Worm (Caenorhabditis elegans) whole organism, L1 larva: ENCODE data around the gene rgs-5.

Source experiments
- C16A3.4 ChIP-seq: fragments of 150-350 bp; optimal IDR thresholded peaks from 2 replicates; lab custom pipeline; 2014; ENCODE audit warnings: missing biosample characterization, missing genetic modification characterization
- Y116A8C.19 ChIP-seq: sonication (generic microtip); optimal IDR thresholded peaks from 2 replicates; lab custom pipeline; 2016; ENCODE audit warnings: missing compliant biosample characterization, missing genetic modification characterization, borderline replicate concordance
- blmp-1 ChIP-seq: fragments of 150-350 bp; optimal IDR thresholded peaks from 2 replicates; lab custom pipeline; 2014; ENCODE audit warnings: missing biosample characterization, missing genetic modification characterization
- ceh-90 ChIP-seq: sonication (generic microtip); optimal IDR thresholded peaks from 2 replicates; lab custom pipeline; 2016; ENCODE audit warnings: missing genetic modification characterization, missing compliant biosample characterization
- dpl-1 ChIP-seq, 3 experiments: fragments of 150-350 bp in 2 of 3; sonication (generic microtip) in 1 of 3; optimal IDR thresholded peaks; 2 replicates each; lab custom pipeline; 2014 to 2017; ENCODE audit warnings: missing biosample characterization in 3 of 3, missing genetic modification characterization in 3 of 3, missing genetic modification reagents in 3 of 3
- hlh-4 ChIP-seq: sonication (generic microtip); optimal IDR thresholded peaks from 2 replicates; lab custom pipeline; 2016; ENCODE audit warnings: mild to moderate bottlenecking, missing genetic modification characterization, missing compliant biosample characterization
- lin-13 ChIP-seq: fragments of 150-350 bp; optimal IDR thresholded peaks from 2 replicates; lab custom pipeline; 2014; ENCODE audit warnings: missing biosample characterization, missing genetic modification reagents, missing genetic modification characterization
- lin-39 ChIP-seq: fragments of 150-350 bp; optimal IDR thresholded peaks from 2 replicates; lab custom pipeline; 2014; ENCODE audit warnings: missing biosample characterization, missing genetic modification reagents, missing genetic modification characterization
- lsy-2 ChIP-seq, 2 experiments: fragments of 150-350 bp; optimal IDR thresholded peaks; 2 replicates each; lab custom pipeline; 2014; ENCODE audit warnings: missing biosample characterization in 2 of 2, missing genetic modification characterization in 2 of 2
- mep-1 ChIP-seq: fragments of 150-350 bp; optimal IDR thresholded peaks from 2 replicates; lab custom pipeline; 2014; ENCODE audit warnings: missing biosample characterization, missing genetic modification characterization
- nhr-12 ChIP-seq: sonication (generic microtip); optimal IDR thresholded peaks from 2 replicates; lab custom pipeline; 2017; ENCODE audit warnings: missing biosample characterization, missing genetic modification characterization
- pax-3 ChIP-seq: fragments of 200-800 bp; sonication (Bioruptor generic); optimal IDR thresholded peaks from 2 replicates; lab custom pipeline; 2018; ENCODE audit warnings: mild to moderate bottlenecking, missing genetic modification characterization, moderate library complexity, missing compliant biosample characterization
- unc-62 ChIP-seq: fragments of 150-350 bp; optimal IDR thresholded peaks from 2 replicates; lab custom pipeline; 2014; ENCODE audit warnings: missing biosample characterization, missing genetic modification reagents, missing genetic modification characterization

DNA sequence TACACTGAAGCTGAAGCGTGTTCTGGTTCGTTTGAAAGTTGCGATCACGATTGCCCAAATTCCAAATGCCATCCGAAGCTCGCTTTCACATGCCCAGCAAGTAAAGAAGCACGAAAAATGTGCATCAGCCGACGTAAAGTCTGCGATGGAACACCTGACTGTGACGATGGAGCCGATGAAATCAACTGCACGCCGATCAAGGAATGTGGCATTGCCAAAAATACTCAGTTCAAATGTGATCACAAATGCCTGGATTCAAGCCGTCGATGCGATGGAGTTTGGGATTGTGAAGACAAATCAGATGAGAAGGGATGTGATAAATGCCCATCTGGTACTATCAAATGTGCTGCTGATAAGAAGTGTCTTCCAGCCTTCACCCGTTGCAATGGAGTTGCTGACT lies 31.0 kb downstream of the rgs-5 start:
- no peak for TF ChIP-seq lsy-2 (tag; optimal IDR thresholded peaks at IDR 0.05; lab: Kevin White, UChicago)
- TF ChIP-seq nhr-12 (tag; lab: Kevin White, UChicago) = no peak
- no peak for TF ChIP-seq lin-39 (tag; lab: Kevin White, UChicago)
- no peak for TF ChIP-seq lin-13 (GFP tag; lab: Kevin White, UChicago)
- no peak for TF ChIP-seq unc-62 (GFP tag; lab: Kevin White, UChicago)
- no peak for TF ChIP-seq C16A3.4 (tag; lab: Kevin White, UChicago)
- no peak for TF ChIP-seq pax-3 (tag; lab: Kevin White, UChicago)
- no peak for TF ChIP-seq hlh-4 (tag; lab: Kevin White, UChicago)
- TF ChIP-seq mep-1 (tag; lab: Kevin White, UChicago) = no peak
- TF ChIP-seq blmp-1 = no peak
- no peak for TF ChIP-seq Y116A8C.19 (tag; lab: Kevin White, UChicago)
- no peak for TF ChIP-seq ceh-90 (tag; lab: Kevin White, UChicago)
- TF ChIP-seq dpl-1 (GFP tag; optimal IDR thresholded peaks at IDR 0.05; lab: Kevin White, UChicago) = no peak
